Fruit fly (Drosophila melanogaster) whole organism, embryonic: ENCODE measurements around the gene CG15742.

Experiments
- Aef1 ChIP-seq: fragments of 200-800 bp; sonication (Bioruptor generic); IDR thresholded peaks from 3 replicates; pipeline ENCODE4 v1.3.6; 2022; ENCODE audit warnings: missing biosample characterization, missing genetic modification characterization
- BtbVII ChIP-seq: fragments of 200-800 bp; sonication (Bioruptor generic); optimal IDR thresholded peaks from 3 replicates; lab custom pipeline; 2017; ENCODE audit warnings: missing biosample characterization, mild to moderate bottlenecking, missing genetic modification characterization
- CG10209 ChIP-seq: fragments of 200-800 bp; sonication (Bioruptor generic); optimal IDR thresholded peaks from 3 replicates; lab custom pipeline; 2017; ENCODE audit warnings: missing biosample characterization, mild to moderate bottlenecking, missing genetic modification characterization, missing genetic modification reagents
- CG10959 ChIP-seq: fragments of 200-800 bp; sonication (Bioruptor generic); IDR thresholded peaks from 2 replicates; pipeline ENCODE4 v1.3.6; 2022; ENCODE audit warnings: missing biosample characterization, missing genetic modification characterization
- CG10979 ChIP-seq: fragments of 200-800 bp; sonication (Bioruptor generic); optimal IDR thresholded peaks from 2 replicates; lab custom pipeline; 2018; ENCODE audit warnings: missing biosample characterization, mild to moderate bottlenecking, missing genetic modification characterization, moderate library complexity
- CG1602 ChIP-seq: fragments of 200-800 bp; sonication (Bioruptor generic); optimal IDR thresholded peaks from 3 replicates; lab custom pipeline; 2016; ENCODE audit warnings: missing biosample characterization, missing genetic modification characterization
- CG18262 ChIP-seq: fragments of 200-800 bp; optimal IDR thresholded peaks from 3 replicates; lab custom pipeline; 2019; ENCODE audit warnings: missing biosample characterization, mild to moderate bottlenecking, missing genetic modification characterization, moderate library complexity
- CG18599 ChIP-seq: fragments of 200-800 bp; sonication (Bioruptor generic); optimal IDR thresholded peaks from 3 replicates; lab custom pipeline; 2017; ENCODE audit warnings: missing biosample characterization, missing genetic modification characterization, mild to moderate bottlenecking, moderate library complexity, missing genetic modification reagents
- CG2202 ChIP-seq: fragments of 200-800 bp; sonication (Bioruptor generic); optimal IDR thresholded peaks from 2 replicates; lab custom pipeline; 2018; ENCODE audit warnings: missing biosample characterization, mild to moderate bottlenecking, missing genetic modification characterization
- CG32772 ChIP-seq: fragments of 200-800 bp; sonication (Bioruptor generic); IDR thresholded peaks from 2 replicates; pipeline ENCODE4 v1.3.6; 2022; ENCODE audit warnings: missing biosample characterization, missing genetic modification characterization
- CG3838 ChIP-seq: fragments of 200-800 bp; sonication (Bioruptor generic); optimal IDR thresholded peaks from 3 replicates; lab custom pipeline; 2016; ENCODE audit warnings: missing biosample characterization, missing genetic modification characterization
- CG43689 ChIP-seq: fragments of 200-800 bp; sonication (Bioruptor generic); IDR thresholded peaks from 2 replicates; pipeline ENCODE4 v1.3.6; 2022; ENCODE audit warnings: missing biosample characterization, missing genetic modification characterization
- CG4820 ChIP-seq: fragments of 200-800 bp; sonication (Bioruptor generic); optimal IDR thresholded peaks from 3 replicates; lab custom pipeline; 2016; ENCODE audit warnings: missing biosample characterization, missing genetic modification characterization
- CG7556 ChIP-seq: fragments of 200-800 bp; sonication (Bioruptor generic); optimal IDR thresholded peaks from 2 replicates; lab custom pipeline; 2017; ENCODE audit warnings: missing biosample characterization, mild to moderate bottlenecking, missing genetic modification characterization
- CG8359 ChIP-seq: fragments of 200-800 bp; sonication (Bioruptor generic); optimal IDR thresholded peaks from 2 replicates; lab custom pipeline; 2017; ENCODE audit warnings: missing biosample characterization, mild to moderate bottlenecking, missing genetic modification characterization, borderline replicate concordance
- CG9817 ChIP-seq: fragments of 200-800 bp; sonication (Bioruptor generic); optimal IDR thresholded peaks from 2 replicates; lab custom pipeline; 2018; ENCODE audit warnings: missing biosample characterization, mild to moderate bottlenecking, missing genetic modification characterization, moderate library complexity
- CrebB ChIP-seq: fragments of 200-800 bp; sonication (Bioruptor generic); optimal IDR thresholded peaks from 3 replicates; lab custom pipeline; 2018; ENCODE audit warnings: missing biosample characterization, mild to moderate bottlenecking, missing genetic modification characterization
- D ChIP-seq, 2 experiments: fragments of 200-800 bp in 1 of 2; fragments of >200 bp in 1 of 2; sonication (Bioruptor generic) in 1 of 2; optimal IDR thresholded peaks; 2 replicates in 1 of 2; 3 replicates in 1 of 2; lab custom pipeline; 2017; ENCODE audit warnings: mild to moderate bottlenecking in 1 of 2, missing biosample characterization in 1 of 2, missing genetic modification characterization in 1 of 2, missing genetic modification reagents in 1 of 2
- Doc2 ChIP-seq: fragments of 200-800 bp; sonication (Bioruptor generic); IDR thresholded peaks from 2 replicates; pipeline ENCODE4 v1.3.6; 2022; ENCODE audit warnings: missing biosample characterization, missing genetic modification characterization
- E2f1 ChIP-seq: fragments of 200-800 bp; sonication (Bioruptor generic); IDR thresholded peaks from 2 replicates; pipeline ENCODE4 v1.3.6; 2022; ENCODE audit warnings: missing biosample characterization, missing genetic modification characterization
- Ets65A ChIP-seq: fragments of 200-800 bp; sonication (Bioruptor generic); peaks from one replicate; lab custom pipeline; 2016; ENCODE audit warnings: missing biosample characterization, missing genetic modification characterization
- HHEX ChIP-seq: fragments of 200-800 bp; sonication (Bioruptor generic); optimal IDR thresholded peaks from 3 replicates; lab custom pipeline; 2017; ENCODE audit warnings: missing biosample characterization, mild to moderate bottlenecking, missing genetic modification characterization, missing genetic modification reagents
- HLHmδ ChIP-seq: fragments of 200-800 bp; sonication (Bioruptor generic); optimal IDR thresholded peaks from 2 replicates; lab custom pipeline; 2018; ENCODE audit warnings: missing biosample characterization, mild to moderate bottlenecking, missing genetic modification characterization, moderate library complexity
- Mad ChIP-seq: fragments of 200-800 bp; sonication (Bioruptor generic); optimal IDR thresholded peaks from 2 replicates; lab custom pipeline; 2016; ENCODE audit warnings: missing biosample characterization, missing genetic modification characterization
- Myb ChIP-seq: fragments of 200-800 bp; sonication (Bioruptor generic); optimal IDR thresholded peaks from 2 replicates; lab custom pipeline; 2016; ENCODE audit warnings: missing biosample characterization, missing genetic modification characterization
- NFAT ChIP-seq: fragments of 200-800 bp; sonication (Bioruptor generic); IDR thresholded peaks from 2 replicates; pipeline ENCODE4 v1.3.6; 2022; ENCODE audit warnings: missing biosample characterization, missing genetic modification characterization
- Oli ChIP-seq: fragments of 200-800 bp; sonication (Bioruptor generic); optimal IDR thresholded peaks from 2 replicates; lab custom pipeline; 2018; ENCODE audit warnings: missing biosample characterization, mild to moderate bottlenecking, missing genetic modification characterization, moderate library complexity
- Optix ChIP-seq: fragments of 200-800 bp; sonication (Bioruptor generic); IDR thresholded peaks from 3 replicates; pipeline ENCODE4 v1.3.6; 2022; ENCODE audit warnings: missing biosample characterization, missing genetic modification characterization
- Scr ChIP-seq: fragments of 200-800 bp; sonication (Bioruptor generic); IDR thresholded peaks from 2 replicates; pipeline ENCODE4 v1.3.6; 2022; ENCODE audit warnings: missing biosample characterization, missing genetic modification characterization; ENCODE audit not compliant: partially characterized antibody
- TFAM ChIP-seq: fragments of 200-800 bp; sonication (Bioruptor generic); optimal IDR thresholded peaks from 2 replicates; lab custom pipeline; 2017; ENCODE audit warnings: missing biosample characterization, missing genetic modification characterization, inconsistent platforms
- Taf1 ChIP-seq: fragments of 200-800 bp; sonication (Bioruptor generic); IDR thresholded peaks from 2 replicates; pipeline ENCODE4 v1.3.6; 2022; ENCODE audit warnings: missing biosample characterization, missing genetic modification characterization
- Xbp1 ChIP-seq: fragments of 200-800 bp; sonication (Bioruptor generic); optimal IDR thresholded peaks from 3 replicates; lab custom pipeline; 2016; ENCODE audit warnings: missing biosample characterization, mild to moderate bottlenecking, missing genetic modification characterization
- ara ChIP-seq: fragments of 200-800 bp; sonication (Bioruptor generic); IDR thresholded peaks from 2 replicates; pipeline ENCODE4 v1.3.6; 2022; ENCODE audit warnings: missing biosample characterization, missing genetic modification characterization
- ato ChIP-seq: fragments of 200-800 bp; sonication (Bioruptor generic); IDR thresholded peaks from 2 replicates; pipeline ENCODE4 v1.3.6; 2022; ENCODE audit warnings: missing biosample characterization, missing genetic modification characterization; ENCODE audit not compliant: partially characterized antibody
- bigmax ChIP-seq: fragments of 200-800 bp; sonication (Bioruptor generic); optimal IDR thresholded peaks from 2 replicates; lab custom pipeline; 2018; ENCODE audit warnings: missing biosample characterization, mild to moderate bottlenecking, missing genetic modification characterization
- br ChIP-seq: fragments of >200 bp; optimal IDR thresholded peaks from 2 replicates; lab custom pipeline; 2017
- chif ChIP-seq, 2 experiments: fragments of 200-800 bp; sonication (Bioruptor generic); optimal IDR thresholded peaks; 3 replicates each; lab custom pipeline; 2016; ENCODE audit warnings: missing biosample characterization in 2 of 2, missing genetic modification characterization in 2 of 2
- da ChIP-seq: fragments of 200-800 bp; sonication (Bioruptor generic); optimal IDR thresholded peaks from 2 replicates; lab custom pipeline; 2016; ENCODE audit warnings: missing biosample characterization, missing genetic modification characterization
- danr ChIP-seq: fragments of 200-800 bp; sonication (Bioruptor generic); IDR thresholded peaks from 2 replicates; pipeline ENCODE4 v1.3.6; 2022; ENCODE audit warnings: missing biosample characterization, missing genetic modification characterization
- ems ChIP-seq: fragments of 200-800 bp; sonication (Bioruptor generic); optimal IDR thresholded peaks from 3 replicates; lab custom pipeline; 2016; ENCODE audit warnings: missing biosample characterization, missing genetic modification characterization
- eve ChIP-seq, 2 experiments: fragments of >200 bp; optimal IDR thresholded peaks; 2 replicates each; lab custom pipeline; 2017; ENCODE audit warnings: missing biosample characterization in 2 of 2, missing genetic modification characterization in 2 of 2
- gcm2 ChIP-seq: fragments of 200-800 bp; sonication (Bioruptor generic); optimal IDR thresholded peaks from 2 replicates; lab custom pipeline; 2016; ENCODE audit warnings: missing biosample characterization, missing genetic modification characterization
- jing ChIP-seq: fragments of 200-800 bp; sonication (Bioruptor generic); optimal IDR thresholded peaks from 2 replicates; lab custom pipeline; 2018; ENCODE audit warnings: missing biosample characterization, mild to moderate bottlenecking, missing genetic modification characterization
- jumu ChIP-seq: fragments of 200-800 bp; sonication (Bioruptor generic); optimal IDR thresholded peaks from 3 replicates; lab custom pipeline; 2016; ENCODE audit warnings: missing biosample characterization, missing genetic modification characterization
- nerfin-2 ChIP-seq: fragments of 200-800 bp; sonication (Bioruptor generic); IDR thresholded peaks from 2 replicates; pipeline ENCODE4 v1.3.6; 2022; ENCODE audit warnings: missing biosample characterization, missing genetic modification characterization; ENCODE audit not compliant: partially characterized antibody
- schlank ChIP-seq: fragments of 200-800 bp; sonication (Bioruptor generic); optimal IDR thresholded peaks from 2 replicates; lab custom pipeline; 2018; ENCODE audit warnings: missing biosample characterization, mild to moderate bottlenecking, missing genetic modification characterization
- sna ChIP-seq: fragments of 200-800 bp; sonication (Bioruptor generic); IDR thresholded peaks from 2 replicates; pipeline ENCODE4 v1.3.6; 2022; ENCODE audit warnings: missing biosample characterization, missing genetic modification characterization; ENCODE audit not compliant: partially characterized antibody
- tna ChIP-seq: fragments of 200-800 bp; sonication (Bioruptor generic); IDR thresholded peaks from 2 replicates; pipeline ENCODE4 v1.3.6; 2022; ENCODE audit warnings: missing biosample characterization, missing genetic modification characterization; ENCODE audit not compliant: partially characterized antibody
- trh ChIP-seq: fragments of 200-800 bp; sonication (Bioruptor generic); optimal IDR thresholded peaks from 2 replicates; lab custom pipeline; 2016; ENCODE audit warnings: missing biosample characterization, missing genetic modification characterization

Gene CG15742

DNA sequence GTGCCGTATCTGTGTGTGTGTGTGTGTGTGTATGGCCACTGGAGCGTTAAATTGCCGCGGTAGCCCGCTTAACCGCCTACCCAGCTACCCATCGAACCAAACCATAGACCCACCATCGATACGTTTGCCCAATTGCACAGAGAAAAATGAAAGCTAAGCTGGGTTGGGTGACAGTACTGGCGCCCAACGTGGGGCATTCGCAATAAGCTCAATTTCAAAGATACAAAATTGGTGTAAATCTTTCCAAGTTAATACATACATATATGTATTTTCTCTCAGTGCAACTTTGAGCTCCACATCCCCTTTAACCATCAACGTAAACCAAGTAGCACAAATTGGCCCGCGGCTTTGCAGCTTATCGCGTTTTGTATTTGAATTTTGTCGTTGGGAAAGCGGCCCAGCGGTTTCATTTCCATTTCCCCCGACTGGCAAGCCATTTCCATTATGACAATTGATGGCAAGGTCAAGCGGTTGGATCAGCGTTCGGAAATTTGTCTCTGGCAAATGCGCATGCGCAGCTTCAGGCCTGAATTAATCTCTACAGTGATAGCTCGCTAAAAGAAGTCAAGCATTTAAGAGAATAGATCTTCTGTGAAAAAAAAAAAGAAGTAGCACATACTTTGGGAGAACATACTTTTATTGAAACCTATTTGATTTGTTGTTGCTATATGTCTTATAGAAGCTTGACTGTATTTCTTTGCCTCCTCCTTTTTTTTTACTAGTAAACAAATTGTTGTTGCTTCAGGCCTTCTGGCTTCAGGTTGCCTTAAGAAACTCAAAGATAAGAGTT is 25.7 kb downstream of the CG15742 start (continued):
- peak; percentile 43 for TF ChIP-seq CG9817 (tag; lab: Kevin White, UChicago)
- TF ChIP-seq CG43689 = peak; percentile 71; the same call in 1 of the 2 replicates
- peak; percentile 51 for TF ChIP-seq CG8359
- no peak for TF ChIP-seq Doc2 (GFP tag; lab: Robert Waterston, UW)
- peak; percentile 60 for TF ChIP-seq Taf1 (GFP tag; lab: Robert Waterston, UW)
- TF ChIP-seq Mad = no peak
- TF ChIP-seq Xbp1 (GFP tag; lab: Kevin White, UChicago) = peak; percentile 74
- TF ChIP-seq CG10959 = peak; percentile 25; the same call in 1 of the 2 replicates
- TF ChIP-seq ems (GFP tag; lab: Kevin White, UChicago) = peak; percentile 61
- no peak for TF ChIP-seq ato (GFP tag; lab: Robert Waterston, UW)
- TF ChIP-seq HHEX (GFP tag; lab: Kevin White, UChicago) = peak; percentile 81
- no peak for TF ChIP-seq nerfin-2 (GFP tag; lab: Robert Waterston, UW)
- peak; percentile 67 for TF ChIP-seq CG18262
- peak; percentile 67 for TF ChIP-seq jing (GFP tag; lab: Kevin White, UChicago)
- peak; percentile 97 for TF ChIP-seq Ets65A
- TF ChIP-seq br (lab: Kevin White, UChicago) = no peak
- peak; percentile 73 for TF ChIP-seq E2f1
- no peak for TF ChIP-seq tna (GFP tag; lab: Robert Waterston, UW)
- peak; percentile 76 for TF ChIP-seq ara (GFP tag; lab: Robert Waterston, UW)
- no peak for TF ChIP-seq CG3838 (GFP tag; lab: Kevin White, UChicago)
- no peak for TF ChIP-seq bigmax (GFP tag; lab: Kevin White, UChicago)
- TF ChIP-seq Myb (GFP tag; lab: Kevin White, UChicago) = peak; percentile 48
- peak; percentile 66 to 77 for TF ChIP-seq chif (GFP tag; optimal IDR thresholded peaks at IDR 0.05; lab: Kevin White, UChicago)
- peak; percentile 57; the same call in 1 of the 2 replicates for TF ChIP-seq danr (GFP tag; lab: Robert Waterston, UW)
- TF ChIP-seq sna (GFP tag; lab: Robert Waterston, UW) = no peak
- peak; percentile 71 for TF ChIP-seq jumu
- peak; percentile 79 for TF ChIP-seq CG32772 (GFP tag; lab: Robert Waterston, UW)
- no peak for TF ChIP-seq CrebB
- peak in 1 of 2 experiments; percentile 87 for TF ChIP-seq eve (GFP tag; optimal IDR thresholded peaks at IDR 0.05; lab: Kevin White, UChicago)
- peak; percentile 83 for TF ChIP-seq Aef1 (GFP tag; lab: Robert Waterston, UW)
- TF ChIP-seq BtbVII (GFP tag; lab: Kevin White, UChicago) = peak; percentile 48
- peak; percentile 59 for TF ChIP-seq CG1602 (GFP tag; lab: Kevin White, UChicago)
- TF ChIP-seq NFAT (GFP tag; lab: Robert Waterston, UW) = peak; percentile 53; the same call in 1 of the 2 replicates
- TF ChIP-seq CG7556 = peak; percentile 75
- peak; percentile 26 for TF ChIP-seq gcm2
- peak; percentile 38 for TF ChIP-seq CG2202
- peak; percentile 80 for TF ChIP-seq Oli (tag; lab: Kevin White, UChicago)
- no peak for TF ChIP-seq TFAM
- TF ChIP-seq da (GFP tag; lab: Kevin White, UChicago) = no peak
- no peak for TF ChIP-seq schlank (tag; lab: Kevin White, UChicago)
- TF ChIP-seq CG4820 (GFP tag; lab: Kevin White, UChicago) = peak; percentile 62
- TF ChIP-seq HLHmδ (GFP tag; lab: Kevin White, UChicago) = no peak
- peak; percentile 42 for TF ChIP-seq trh (GFP tag; lab: Kevin White, UChicago)
- peak; percentile 68 for TF ChIP-seq CG18599 (GFP tag; lab: Kevin White, UChicago)
- peak; percentile 72 for TF ChIP-seq CG10209
- TF ChIP-seq CG10979 = peak; percentile 70
- no peak for TF ChIP-seq Scr (GFP tag; lab: Robert Waterston, UW)
- TF ChIP-seq Optix (GFP tag; lab: Robert Waterston, UW) = peak; percentile 77
- TF ChIP-seq D (optimal IDR thresholded peaks at IDR 0.05; lab: Kevin White, UChicago) = no peak
- TF ChIP-seq D (GFP tag; optimal IDR thresholded peaks at IDR 0.05; lab: Kevin White, UChicago) = peak; percentile 56
